Fruit fly (Drosophila melanogaster): ENCODE data around the gene eIF3e.
A peak's percentile ranks its signal among the peaks of the same experiment; 100 is the strongest.

The eIF3e gene

DNA sequence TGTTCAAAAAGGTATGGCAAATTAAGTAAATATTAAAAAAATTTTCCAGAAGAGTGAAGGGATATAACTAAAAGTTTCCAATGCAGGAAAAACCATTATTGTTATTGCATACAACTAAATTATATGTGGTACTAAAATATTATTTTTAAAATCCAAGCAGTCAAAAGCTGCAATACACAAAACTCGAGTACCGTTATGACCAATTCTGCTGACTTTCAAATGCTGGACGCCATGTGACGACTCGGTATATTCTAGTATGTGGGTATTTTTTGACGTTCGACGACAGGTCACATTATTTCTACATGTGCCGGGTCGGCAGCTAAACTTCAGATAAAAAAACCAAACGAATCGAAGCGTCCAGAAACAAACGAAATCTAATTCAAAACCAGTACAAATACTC lies 21.4 kb upstream of the eIF3e start (continued):
- TF ChIP-seq CG13123 (GFP tag; optimal IDR thresholded peaks at IDR 0.05) (no peak), hb (GFP tag; IDR thresholded peaks at IDR 0.05; ENCODE audit: partially characterized antibody) (no peak), Ravus (GFP tag; IDR thresholded peaks at IDR 0.05) (no peak), CG3847 (GFP tag; IDR thresholded peaks at IDR 0.05) (peak; percentile 45; the same call in 1 of the 2 replicates), fd3F (GFP tag; optimal IDR thresholded peaks at IDR 0.05) (no peak), HLH4C (GFP tag; IDR thresholded peaks at IDR 0.05; ENCODE audit: partially characterized antibody) (no peak), NC2β (GFP tag; optimal IDR thresholded peaks at IDR 0.05) (peak; percentile 27), CG10979 (tag; optimal IDR thresholded peaks at IDR 0.05) (no peak), CG10366 (GFP tag; IDR thresholded peaks at IDR 0.05) (no peak), CG11695 (GFP tag; IDR thresholded peaks at IDR 0.05) (no peak), CG11247 (GFP tag; IDR thresholded peaks at IDR 0.05) (no peak), ham (GFP tag; IDR thresholded peaks at IDR 0.05) (no peak), CG32772 (GFP tag; IDR thresholded peaks at IDR 0.05) (no peak), corto (GFP tag; optimal IDR thresholded peaks at IDR 0.05) (no peak), CG2116 (GFP tag; optimal IDR thresholded peaks at IDR 0.05) (peak; percentile 29), ara (GFP tag; IDR thresholded peaks at IDR 0.05) (peak; percentile 11; the same call in 1 of the 2 replicates), ssp (GFP tag; IDR thresholded peaks at IDR 0.05) (peak; percentile 48; the same call in 1 of the 2 replicates), Eip74EF (GFP tag; optimal IDR thresholded peaks at IDR 0.05) (no peak), CG14860 (GFP tag; IDR thresholded peaks at IDR 0.05; ENCODE audit: partially characterized antibody) (no peak), CG11560 (tag; IDR thresholded peaks at IDR 0.05) (no peak), crc (GFP tag; optimal IDR thresholded peaks at IDR 0.05) (no peak), pho (GFP tag; optimal IDR thresholded peaks at IDR 0.05) (peak; percentile 25), unpg (GFP tag; optimal IDR thresholded peaks at IDR 0.05) (no peak), CG15269 (tag; optimal IDR thresholded peaks at IDR 0.05) (no peak), CG18599 (GFP tag; optimal IDR thresholded peaks at IDR 0.05) (no peak), CG4730 (GFP tag; IDR thresholded peaks at IDR 0.05) (no peak), Hand (GFP tag; optimal IDR thresholded peaks at IDR 0.05) (no peak), phol (tag; optimal IDR thresholded peaks at IDR 0.05) (peak; percentile 50), sens (GFP tag) (peak; percentile 70), CG14965 (GFP tag; optimal IDR thresholded peaks at IDR 0.05; ENCODE audit: borderline replicate concordance) (no peak), Side (GFP tag; optimal IDR thresholded peaks at IDR 0.05) (no peak), mld (GFP tag; IDR thresholded peaks at IDR 0.05; ENCODE audit: partially characterized antibody) (no peak), CG6254 (GFP tag; optimal IDR thresholded peaks at IDR 0.05) (no peak), B-H1 (GFP tag; IDR thresholded peaks at IDR 0.05) (no peak), CG6689 (GFP tag; IDR thresholded peaks at IDR 0.05) (no peak), CG7745 (tag; optimal IDR thresholded peaks at IDR 0.05) (no peak), Deaf1 (tag; optimal IDR thresholded peaks at IDR 0.05) (no peak), pum (GFP tag; optimal IDR thresholded peaks at IDR 0.05) (no peak), CG33213 (GFP tag; optimal IDR thresholded peaks at IDR 0.05) (peak; percentile 86), CG34376 (GFP tag; optimal IDR thresholded peaks at IDR 0.05) (no peak), Ssrp (tag; optimal IDR thresholded peaks at IDR 0.05) (no peak), btn (GFP tag; optimal IDR thresholded peaks at IDR 0.05) (no peak), stwl (tag; optimal IDR thresholded peaks at IDR 0.05) (peak; percentile 97), Tbp (GFP tag; optimal IDR thresholded peaks at IDR 0.05) (no peak), slou (GFP tag; optimal IDR thresholded peaks at IDR 0.05) (no peak), danr (GFP tag; IDR thresholded peaks at IDR 0.05) (no peak), pita (GFP tag; optimal IDR thresholded peaks at IDR 0.05) (no peak), Lim3 (GFP tag; IDR thresholded peaks at IDR 0.05) (no peak), CG3163 (GFP tag; optimal IDR thresholded peaks at IDR 0.05) (no peak), CG1792 (GFP tag; optimal IDR thresholded peaks at IDR 0.05) (peak; percentile 12), sob (GFP tag; IDR thresholded peaks at IDR 0.05) (peak; percentile 45; the same call in 1 of the 2 replicates)
